Fruit fly (Drosophila melanogaster) whole organism, embryonic: ENCODE data around the gene idc.

Experiments
- Aef1 ChIP-seq: fragments of 200-800 bp; sonication (Bioruptor generic); IDR thresholded peaks from 3 replicates; pipeline ENCODE4 v1.3.6; 2022; ENCODE audit warnings: missing biosample characterization, missing genetic modification characterization
- BEAF-32 ChIP-seq: fragments of 200-800 bp; sonication (Bioruptor generic); optimal IDR thresholded peaks from 3 replicates; lab custom pipeline; 2017; ENCODE audit warnings: missing biosample characterization, missing genetic modification characterization, mild to moderate bottlenecking, moderate library complexity, missing genetic modification reagents
- CG12236 ChIP-seq: fragments of 200-800 bp; sonication (Bioruptor generic); optimal IDR thresholded peaks from 2 replicates; lab custom pipeline; 2016; ENCODE audit warnings: missing biosample characterization, missing genetic modification characterization
- CG12659 ChIP-seq: fragments of 200-800 bp; sonication (Bioruptor generic); optimal IDR thresholded peaks from 3 replicates; lab custom pipeline; 2017; ENCODE audit warnings: mild to moderate bottlenecking, missing biosample characterization, missing genetic modification reagents, missing genetic modification characterization
- CG13775 ChIP-seq: fragments of 200-800 bp; sonication (Bioruptor generic); optimal IDR thresholded peaks from 3 replicates; lab custom pipeline; 2017; ENCODE audit warnings: missing biosample characterization, mild to moderate bottlenecking, missing genetic modification characterization
- CG13894 ChIP-seq: fragments of 200-800 bp; sonication (Bioruptor generic); optimal IDR thresholded peaks from 3 replicates; lab custom pipeline; 2018; ENCODE audit warnings: missing biosample characterization, mild to moderate bottlenecking, missing genetic modification characterization, moderate library complexity
- CG14050 ChIP-seq: fragments of 200-800 bp; sonication (Bioruptor generic); IDR thresholded peaks from 3 replicates; pipeline ENCODE4 v1.3.6; 2022; ENCODE audit warnings: missing biosample characterization, missing genetic modification characterization
- CG14667 ChIP-seq: fragments of 200-800 bp; sonication (Bioruptor generic); IDR thresholded peaks from 2 replicates; pipeline ENCODE4 v1.3.6; 2022; ENCODE audit warnings: missing biosample characterization, missing genetic modification characterization
- CG15073 ChIP-seq: fragments of 200-800 bp; sonication (Bioruptor generic); optimal IDR thresholded peaks from 2 replicates; lab custom pipeline; 2016; ENCODE audit warnings: missing biosample characterization, missing genetic modification characterization
- CG16813 ChIP-seq: fragments of 200-800 bp; sonication (Bioruptor generic); IDR thresholded peaks from 3 replicates; pipeline ENCODE4 v1.3.6; 2022; ENCODE audit warnings: missing biosample characterization, missing genetic modification characterization; ENCODE audit not compliant: partially characterized antibody
- CG18262 ChIP-seq: fragments of 200-800 bp; optimal IDR thresholded peaks from 3 replicates; lab custom pipeline; 2019; ENCODE audit warnings: missing biosample characterization, mild to moderate bottlenecking, missing genetic modification characterization, moderate library complexity
- CG2199 ChIP-seq: fragments of 200-800 bp; sonication (Bioruptor generic); IDR thresholded peaks from 3 replicates; pipeline ENCODE4 v1.3.6; 2022; ENCODE audit warnings: missing biosample characterization, missing genetic modification characterization
- CG2889 ChIP-seq: fragments of 200-800 bp; sonication (Bioruptor generic); IDR thresholded peaks from 3 replicates; pipeline ENCODE4 v1.3.6; 2022; ENCODE audit warnings: missing biosample characterization, missing genetic modification characterization
- CG31441 ChIP-seq: fragments of 200-800 bp; sonication (Bioruptor generic); IDR thresholded peaks from 2 replicates; pipeline ENCODE4 v1.3.6; 2022; ENCODE audit warnings: missing biosample characterization, missing genetic modification characterization
- CG32767 ChIP-seq: fragments of 200-800 bp; sonication (Bioruptor generic); IDR thresholded peaks from 2 replicates; pipeline ENCODE4 v1.3.6; 2022; ENCODE audit warnings: missing biosample characterization, missing genetic modification characterization
- CG3281 ChIP-seq: fragments of 200-800 bp; sonication (Bioruptor generic); optimal IDR thresholded peaks from 3 replicates; lab custom pipeline; 2017; ENCODE audit warnings: missing biosample characterization, mild to moderate bottlenecking, missing genetic modification characterization
- CG3995 ChIP-seq: fragments of 200-800 bp; sonication (Bioruptor generic); optimal IDR thresholded peaks from 3 replicates; lab custom pipeline; 2016; ENCODE audit warnings: missing biosample characterization, missing genetic modification characterization
- CG4617 ChIP-seq: fragments of 200-800 bp; sonication (Bioruptor generic); optimal IDR thresholded peaks from 3 replicates; lab custom pipeline; 2016; ENCODE audit warnings: missing biosample characterization, missing genetic modification characterization, borderline replicate concordance
- CG9437 ChIP-seq: fragments of 200-800 bp; sonication (Bioruptor generic); optimal IDR thresholded peaks from 2 replicates; lab custom pipeline; 2018; ENCODE audit warnings: missing biosample characterization, mild to moderate bottlenecking, missing genetic modification characterization
- CG9817 ChIP-seq: fragments of 200-800 bp; sonication (Bioruptor generic); optimal IDR thresholded peaks from 2 replicates; lab custom pipeline; 2018; ENCODE audit warnings: missing biosample characterization, mild to moderate bottlenecking, missing genetic modification characterization, moderate library complexity
- CrebB ChIP-seq: fragments of 200-800 bp; sonication (Bioruptor generic); optimal IDR thresholded peaks from 3 replicates; lab custom pipeline; 2018; ENCODE audit warnings: missing biosample characterization, mild to moderate bottlenecking, missing genetic modification characterization
- D ChIP-seq, 2 experiments: fragments of 200-800 bp in 1 of 2; fragments of >200 bp in 1 of 2; sonication (Bioruptor generic) in 1 of 2; optimal IDR thresholded peaks; 2 replicates in 1 of 2; 3 replicates in 1 of 2; lab custom pipeline; 2017; ENCODE audit warnings: mild to moderate bottlenecking in 1 of 2, missing biosample characterization in 1 of 2, missing genetic modification characterization in 1 of 2, missing genetic modification reagents in 1 of 2
- Dek ChIP-seq: fragments of 200-800 bp; sonication (Bioruptor generic); optimal IDR thresholded peaks from 3 replicates; lab custom pipeline; 2019; ENCODE audit warnings: missing biosample characterization, mild to moderate bottlenecking, missing genetic modification characterization, moderate library complexity
- Doc3 ChIP-seq: fragments of 200-800 bp; sonication (Bioruptor generic); IDR thresholded peaks from 3 replicates; pipeline ENCODE4 v1.3.6; 2022; ENCODE audit warnings: missing biosample characterization, missing genetic modification characterization; ENCODE audit not compliant: partially characterized antibody
- Ets65A ChIP-seq: fragments of 200-800 bp; sonication (Bioruptor generic); peaks from one replicate; lab custom pipeline; 2016; ENCODE audit warnings: missing biosample characterization, missing genetic modification characterization
- Gsc ChIP-seq: fragments of 200-800 bp; sonication (Bioruptor generic); IDR thresholded peaks from 2 replicates; pipeline ENCODE4 v1.3.6; 2022; ENCODE audit warnings: missing biosample characterization, missing genetic modification characterization
- H15 ChIP-seq: fragments of 200-800 bp; sonication (Bioruptor generic); IDR thresholded peaks from 3 replicates; pipeline ENCODE4 v1.3.6; 2022; ENCODE audit warnings: missing biosample characterization, missing genetic modification characterization
- Hey ChIP-seq: fragments of 200-800 bp; sonication (Bioruptor generic); optimal IDR thresholded peaks from 3 replicates; lab custom pipeline; 2018; ENCODE audit warnings: missing biosample characterization, mild to moderate bottlenecking, missing genetic modification characterization
- Hr51 ChIP-seq, 2 experiments: fragments of 200-800 bp; sonication (Bioruptor generic); optimal IDR thresholded peaks; 2 replicates in 1 of 2; 3 replicates in 1 of 2; lab custom pipeline; 2016 to 2018; ENCODE audit warnings: missing biosample characterization in 2 of 2, missing genetic modification characterization in 2 of 2, mild to moderate bottlenecking in 1 of 2, moderate library complexity in 1 of 2
- Jarid2 ChIP-seq: fragments of 200-800 bp; sonication (Bioruptor generic); optimal IDR thresholded peaks from 3 replicates; lab custom pipeline; 2017; ENCODE audit warnings: mild to moderate bottlenecking, missing biosample characterization, missing genetic modification reagents, missing genetic modification characterization
- Mes4 ChIP-seq: fragments of 200-800 bp; sonication (Bioruptor generic); optimal IDR thresholded peaks from 2 replicates; lab custom pipeline; 2016; ENCODE audit warnings: missing biosample characterization, missing genetic modification characterization
- NK7.1 ChIP-seq: fragments of 200-800 bp; sonication (Bioruptor generic); optimal IDR thresholded peaks from 3 replicates; lab custom pipeline; 2016; ENCODE audit warnings: missing biosample characterization, missing genetic modification characterization
- Rfx ChIP-seq: fragments of 200-800 bp; sonication (Bioruptor generic); IDR thresholded peaks from 2 replicates; pipeline ENCODE4 v1.3.6; 2022; ENCODE audit warnings: missing biosample characterization, missing genetic modification characterization
- bsh ChIP-seq, 2 experiments: fragments of 200-800 bp; sonication (Bioruptor generic); optimal IDR thresholded peaks; 2 replicates each; lab custom pipeline; 2017 to 2018; ENCODE audit warnings: mild to moderate bottlenecking in 2 of 2, missing biosample characterization in 2 of 2, missing genetic modification characterization in 2 of 2, moderate library complexity in 1 of 2
- chn ChIP-seq: fragments of 200-800 bp; sonication (Bioruptor generic); optimal IDR thresholded peaks from 2 replicates; lab custom pipeline; 2016; ENCODE audit warnings: missing biosample characterization, missing genetic modification characterization
- danr ChIP-seq: fragments of 200-800 bp; sonication (Bioruptor generic); IDR thresholded peaks from 2 replicates; pipeline ENCODE4 v1.3.6; 2022; ENCODE audit warnings: missing biosample characterization, missing genetic modification characterization
- dimm ChIP-seq: fragments of 200-800 bp; sonication (Bioruptor generic); IDR thresholded peaks from 2 replicates; pipeline ENCODE4 v1.3.6; 2022; ENCODE audit warnings: missing biosample characterization, missing genetic modification characterization
- fd3F ChIP-seq: fragments of 200-800 bp; sonication (Bioruptor generic); optimal IDR thresholded peaks from 2 replicates; lab custom pipeline; 2018; ENCODE audit warnings: missing biosample characterization, mild to moderate bottlenecking, missing genetic modification characterization, moderate library complexity
- ken ChIP-seq: fragments of 200-800 bp; sonication (Bioruptor generic); IDR thresholded peaks from 3 replicates; pipeline ENCODE4 v1.3.6; 2022; ENCODE audit warnings: missing biosample characterization, missing genetic modification characterization
- pho ChIP-seq: fragments of 200-800 bp; sonication (Bioruptor generic); optimal IDR thresholded peaks from 2 replicates; lab custom pipeline; 2016; ENCODE audit warnings: missing biosample characterization, missing genetic modification characterization
- run ChIP-seq: fragments of 200-800 bp; sonication (Bioruptor generic); optimal IDR thresholded peaks from 3 replicates; lab custom pipeline; 2018; ENCODE audit warnings: missing biosample characterization, mild to moderate bottlenecking, missing genetic modification characterization
- sens-2 ChIP-seq: fragments of 200-800 bp; sonication (Bioruptor generic); IDR thresholded peaks from 2 replicates; pipeline ENCODE4 v1.3.6; 2022; ENCODE audit warnings: missing biosample characterization, missing genetic modification characterization
- slbo ChIP-seq: fragments of 200-800 bp; sonication (Bioruptor generic); IDR thresholded peaks from 2 replicates; pipeline ENCODE4 v1.3.6; 2022; ENCODE audit warnings: missing biosample characterization, missing genetic modification characterization
- slou ChIP-seq: fragments of 200-800 bp; sonication (Bioruptor generic); optimal IDR thresholded peaks from 3 replicates; lab custom pipeline; 2016; ENCODE audit warnings: missing biosample characterization, missing genetic modification characterization
- slp2 ChIP-seq: fragments of 200-800 bp; sonication (Bioruptor generic); optimal IDR thresholded peaks from 2 replicates; lab custom pipeline; 2016; ENCODE audit warnings: missing biosample characterization, missing genetic modification characterization
- unpg ChIP-seq: fragments of 200-800 bp; sonication (Bioruptor generic); optimal IDR thresholded peaks from 3 replicates; lab custom pipeline; 2018; ENCODE audit warnings: missing biosample characterization, mild to moderate bottlenecking, missing genetic modification characterization, moderate library complexity
- wor ChIP-seq: fragments of 200-800 bp; sonication (Bioruptor generic); IDR thresholded peaks from 2 replicates; pipeline ENCODE4 v1.3.6; 2022; ENCODE audit warnings: missing biosample characterization, missing genetic modification characterization

Gene idc

DNA sequence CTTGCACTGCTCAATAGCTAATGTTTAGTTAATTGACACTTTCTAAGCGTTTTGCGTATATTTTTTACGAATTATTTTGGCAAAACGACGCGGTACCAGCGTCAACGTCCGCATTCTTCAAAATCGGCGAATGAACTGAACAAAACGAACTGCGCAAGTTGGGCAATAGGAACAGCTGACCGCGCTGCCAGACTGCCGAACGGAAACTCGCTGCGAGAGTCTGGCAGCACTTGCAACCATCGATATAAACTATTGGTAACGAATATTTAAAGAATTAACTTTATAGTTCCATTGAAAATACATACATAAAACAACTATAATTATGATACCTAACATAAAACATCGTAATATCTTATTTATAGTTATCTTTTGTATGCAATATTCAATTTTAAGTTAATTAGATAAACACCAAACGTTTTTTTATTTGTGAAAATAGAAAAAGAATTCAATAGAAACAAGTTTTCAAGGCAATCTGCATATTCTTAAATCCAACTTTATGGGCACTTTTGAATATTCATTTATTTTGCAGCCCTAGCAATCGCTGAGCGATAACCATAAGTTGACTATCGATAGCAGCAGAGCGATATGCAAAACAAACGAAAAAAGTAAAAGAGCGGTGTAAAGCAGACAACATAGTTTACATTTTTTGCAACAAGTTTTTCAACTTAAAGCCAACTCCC lies 23.1 kb upstream of the idc start, which contains the start of the genes Hs6st and MED25 (continued):
- TF ChIP-seq CG16813 (GFP tag; lab: Robert Waterston, UW), result peak; percentile 76
- no peak for TF ChIP-seq Dek (tag; lab: Kevin White, UChicago)
- no peak for TF ChIP-seq fd3F (GFP tag; lab: Kevin White, UChicago)
- peak; percentile 4 for TF ChIP-seq unpg (GFP tag; lab: Kevin White, UChicago)
- TF ChIP-seq CG14050, result peak; percentile 52; the same call in 2 of the 3 replicates
- TF ChIP-seq Mes4 (GFP tag; lab: Kevin White, UChicago), result no peak
- peak; percentile 66 for TF ChIP-seq slbo (GFP tag; lab: Robert Waterston, UW)
- no peak for TF ChIP-seq sens-2
- no peak for TF ChIP-seq chn
- TF ChIP-seq CG31441 (GFP tag; lab: Robert Waterston, UW), result peak; percentile 53; the same call in 1 of the 2 replicates
- peak; percentile 82 for TF ChIP-seq Doc3 (GFP tag; lab: Robert Waterston, UW)
- TF ChIP-seq Hr51 (GFP tag; optimal IDR thresholded peaks at IDR 0.05; lab: Kevin White, UChicago), result no peak
- TF ChIP-seq slou (GFP tag; lab: Kevin White, UChicago), result no peak
- TF ChIP-seq run (tag; lab: Kevin White, UChicago), result no peak
- no peak for TF ChIP-seq CG2199
- peak; percentile 88 for TF ChIP-seq BEAF-32 (GFP tag; lab: Kevin White, UChicago)
- TF ChIP-seq CG9437 (GFP tag; lab: Kevin White, UChicago), result peak; percentile 20
- TF ChIP-seq CG2889 (GFP tag; lab: Robert Waterston, UW), result no peak
- no peak for TF ChIP-seq Gsc (GFP tag; lab: Robert Waterston, UW)
- TF ChIP-seq danr, result no peak
- peak; percentile 41 for TF ChIP-seq CG13775 (GFP tag; lab: Kevin White, UChicago)
- TF ChIP-seq H15 (GFP tag; lab: Robert Waterston, UW), result no peak
- TF ChIP-seq CG3281 (GFP tag; lab: Kevin White, UChicago), result no peak
- TF ChIP-seq Hey (tag; lab: Kevin White, UChicago), result no peak
- TF ChIP-seq CG32767 (GFP tag; lab: Robert Waterston, UW), result no peak
- no peak for TF ChIP-seq bsh (GFP tag; optimal IDR thresholded peaks at IDR 0.05; lab: Kevin White, UChicago)
- TF ChIP-seq wor, result no peak
- peak; percentile 2 for TF ChIP-seq NK7.1 (GFP tag; lab: Kevin White, UChicago)
- no peak for TF ChIP-seq CG12236 (GFP tag; lab: Kevin White, UChicago)
- TF ChIP-seq CG13894, result no peak
- TF ChIP-seq slp2 (GFP tag; lab: Kevin White, UChicago), result no peak
- peak; percentile 26 for TF ChIP-seq Rfx
- TF ChIP-seq pho, result no peak
- TF ChIP-seq CG3995 (GFP tag; lab: Kevin White, UChicago), result peak; percentile 63
- TF ChIP-seq CrebB (tag; lab: Kevin White, UChicago), result peak; percentile 39
- TF ChIP-seq CG12659 (GFP tag; lab: Kevin White, UChicago), result peak; percentile 73
- TF ChIP-seq D (optimal IDR thresholded peaks at IDR 0.05; lab: Kevin White, UChicago), result no peak
- peak; percentile 19 for TF ChIP-seq D (GFP tag; optimal IDR thresholded peaks at IDR 0.05; lab: Kevin White, UChicago)
- no peak for TF ChIP-seq CG15073 (GFP tag; lab: Kevin White, UChicago)
- peak; percentile 25 for TF ChIP-seq CG4617 (GFP tag; lab: Kevin White, UChicago)
- no peak for TF ChIP-seq CG14667 (GFP tag; lab: Robert Waterston, UW)
- no peak for TF ChIP-seq CG9817 (tag; lab: Kevin White, UChicago)
- TF ChIP-seq CG18262 (tag; lab: Kevin White, UChicago), result peak; percentile 29
- no peak for TF ChIP-seq dimm (GFP tag; lab: Robert Waterston, UW)
- peak; percentile 91 for TF ChIP-seq Ets65A
- no peak for TF ChIP-seq Aef1 (GFP tag; lab: Robert Waterston, UW)
- TF ChIP-seq ken (GFP tag; lab: Robert Waterston, UW), result no peak
- TF ChIP-seq Jarid2 (GFP tag; lab: Kevin White, UChicago), result peak; percentile 99
